Worm (Caenorhabditis elegans): Measurements from ENCODE around the gene gspd-1.

- TF ChIP-seq mep-1 (tag; optimal IDR thresholded peaks at IDR 0.05) (no peak), ces-1 (GFP tag; optimal IDR thresholded peaks at IDR 0.05) (no peak), elt-3 (tag; optimal IDR thresholded peaks at IDR 0.05) (no peak), nhr-28 (tag; optimal IDR thresholded peaks at IDR 0.05) (no peak), nhr-237 (tag; optimal IDR thresholded peaks at IDR 0.05) (no peak), ztf-11 (tag; optimal IDR thresholded peaks at IDR 0.05) (no peak), snpc-4 (tag; optimal IDR thresholded peaks at IDR 0.05) (no peak), pha-4 (tag; optimal IDR thresholded peaks at IDR 0.05) (no peak), lsy-2 (tag; optimal IDR thresholded peaks at IDR 0.05) (no peak), M03D4.4 (tag; optimal IDR thresholded peaks at IDR 0.05) (no peak)
These were observed 9.4 kb upstream of the gspd-1 start for ce11 chrIV:11307770-11308169.
